Worm (Caenorhabditis elegans) whole organism, young adult: ENCODE results near the gene C17H12.5.

Experiments used
- mes-4 ChIP-seq: sonication (generic microtip); optimal IDR thresholded peaks from 2 replicates; lab custom pipeline; 2016; ENCODE audit warnings: missing genotype, missing genetic modification characterization, missing compliant biosample characterization
- pbrm-1 ChIP-seq: fragments of 200-800 bp; sonication (Bioruptor generic); IDR thresholded peaks from 2 replicates; pipeline ENCODE4 v1.3.6; 2022; ENCODE audit warnings: missing genetic modification reagents, missing genetic modification characterization, missing compliant biosample characterization

DNA sequence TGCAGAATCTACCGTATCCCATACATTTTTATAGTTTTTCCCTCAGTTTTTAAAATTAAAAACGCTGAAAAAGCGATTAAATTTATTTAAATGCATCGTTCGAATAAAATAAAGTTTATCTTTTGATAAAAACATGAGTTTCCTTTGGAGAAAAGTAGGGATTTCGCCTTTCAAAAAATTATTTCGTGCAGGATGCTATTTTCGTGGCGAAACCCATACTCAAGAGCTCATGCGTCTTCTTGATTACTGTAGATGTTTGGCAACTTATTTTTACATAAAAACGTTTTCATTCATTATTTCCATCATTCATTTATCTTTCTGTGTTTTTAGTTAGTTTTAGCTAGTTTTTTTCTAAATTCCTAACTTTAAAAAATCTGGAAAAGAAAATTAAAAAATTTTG, 27.5 kb downstream of the C17H12.5 start:
- TF ChIP-seq mes-4 (no peak), pbrm-1 (no peak)
